Worm (Caenorhabditis elegans): ENCODE results near the gene srh-195.

DNA sequence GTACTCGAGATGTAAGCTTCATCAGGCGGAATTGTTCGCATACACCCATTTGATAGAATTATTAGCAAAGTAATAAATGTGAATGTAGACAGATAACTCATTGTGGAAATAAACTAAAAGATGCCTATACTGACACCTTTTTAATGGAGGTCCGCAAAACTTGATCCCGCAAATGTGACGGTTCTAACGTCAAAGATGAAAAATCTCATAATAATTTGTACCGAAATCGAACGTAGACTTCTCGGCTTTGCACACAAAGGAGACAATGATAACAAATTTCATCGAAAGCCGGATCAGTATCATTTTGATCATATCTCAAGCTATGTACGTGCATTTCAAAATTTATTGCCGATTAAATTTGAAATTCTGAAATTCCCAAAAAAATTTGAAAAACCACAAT lies 8.4 kb downstream of the srh-195 start, which contains the start of gene R52.4:
- TF ChIP-seq nhr-237 (tag; optimal IDR thresholded peaks at IDR 0.05) (no peak), lsy-2 (tag; optimal IDR thresholded peaks at IDR 0.05) (no peak), unc-62 (GFP tag; optimal IDR thresholded peaks at IDR 0.05) (no peak), ztf-11 (tag; optimal IDR thresholded peaks at IDR 0.05) (no peak), nhr-11 (tag; optimal IDR thresholded peaks at IDR 0.05) (no peak), lin-13 (GFP tag; optimal IDR thresholded peaks at IDR 0.05) (no peak), zag-1 (tag; optimal IDR thresholded peaks at IDR 0.05) (no peak)
